Fruit fly (Drosophila melanogaster): ENCODE measurements around the gene CG8003.

CG8003 gene

DNA sequence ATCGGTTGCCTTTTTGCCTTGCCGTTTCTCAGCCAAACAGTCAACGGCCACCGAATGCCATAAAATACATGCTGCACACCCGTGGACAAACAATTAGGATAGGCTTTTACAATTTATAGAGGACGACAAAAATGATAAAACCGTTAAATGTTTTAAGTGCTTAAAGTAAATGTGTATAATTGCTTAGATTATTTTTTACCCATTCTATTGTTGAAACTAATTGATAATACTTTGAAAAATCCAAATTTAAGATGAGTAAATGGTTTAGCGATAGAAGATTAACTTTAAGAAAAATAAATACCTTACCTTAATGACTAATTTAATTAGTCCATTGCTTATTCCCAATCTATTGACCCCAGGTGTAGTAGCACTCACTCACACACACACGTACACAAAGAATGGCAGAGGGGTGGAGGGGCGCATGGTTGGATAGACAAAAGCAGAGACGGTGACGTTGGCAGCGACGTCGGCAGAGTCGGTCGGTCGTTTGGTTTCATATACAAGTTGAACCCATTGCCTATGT, 17.3 kb downstream of the CG8003 start (continued):
- peak in 1 of 2 experiments; percentile 79 for TF ChIP-seq tll (GFP tag; optimal IDR thresholded peaks at IDR 0.05)
- no peak for TF ChIP-seq Kr (GFP tag; optimal IDR thresholded peaks at IDR 0.05)
- peak; percentile 79 for TF ChIP-seq Jarid2 (GFP tag; optimal IDR thresholded peaks at IDR 0.05)
- peak; percentile 93 for TF ChIP-seq ap (GFP tag; IDR thresholded peaks at IDR 0.05)
- peak; percentile 72 for TF ChIP-seq slou (GFP tag; optimal IDR thresholded peaks at IDR 0.05)
- peak; percentile 95 for TF ChIP-seq CG18476 (GFP tag; optimal IDR thresholded peaks at IDR 0.05)
- TF ChIP-seq zf30C (GFP tag; optimal IDR thresholded peaks at IDR 0.05): no peak
- peak; percentile 90 for TF ChIP-seq croc (GFP tag; conservative IDR thresholded peaks at IDR 0.05)
- TF ChIP-seq Ssrp (tag; optimal IDR thresholded peaks at IDR 0.05): peak; percentile 91
- TF ChIP-seq sim (GFP tag; IDR thresholded peaks at IDR 0.05): peak; percentile 81
- TF ChIP-seq trem (tag; optimal IDR thresholded peaks at IDR 0.05): peak; percentile 84
- peak; percentile 79; the same call in 2 of the 3 replicates for TF ChIP-seq CG6175 (GFP tag; IDR thresholded peaks at IDR 0.05)
- no peak for TF ChIP-seq Sin3A (optimal IDR thresholded peaks at IDR 0.05)
- TF ChIP-seq lbe (GFP tag; optimal IDR thresholded peaks at IDR 0.05): no peak
- peak; percentile 42 for TF ChIP-seq yki (optimal IDR thresholded peaks at IDR 0.05)
- TF ChIP-seq CG7357 (GFP tag; IDR thresholded peaks at IDR 0.05): peak; percentile 92
- TF ChIP-seq CG10959 (GFP tag; IDR thresholded peaks at IDR 0.05): peak; percentile 69; the same call in 1 of the 2 replicates
- peak; percentile 71 for TF ChIP-seq ac (GFP tag; optimal IDR thresholded peaks at IDR 0.05)
- no peak for TF ChIP-seq CG7271 (tag; optimal IDR thresholded peaks at IDR 0.05)
- TF ChIP-seq Dip2 (GFP tag; IDR thresholded peaks at IDR 0.05): no peak; the same call in 1 of the 2 replicates
- TF ChIP-seq Atf-2 (GFP tag; optimal IDR thresholded peaks at IDR 0.05): peak; percentile 79
- peak; percentile 67 for TF ChIP-seq CG33213 (GFP tag; optimal IDR thresholded peaks at IDR 0.05)
- TF ChIP-seq pfk (GFP tag; optimal IDR thresholded peaks at IDR 0.05): peak; percentile 20
- TF ChIP-seq amos (GFP tag; IDR thresholded peaks at IDR 0.05; ENCODE audit: partially characterized antibody): no peak
- peak; percentile 93 for TF ChIP-seq CG13894 (tag; optimal IDR thresholded peaks at IDR 0.05)
- peak; percentile 96 for TF ChIP-seq HHEX (GFP tag; optimal IDR thresholded peaks at IDR 0.05)
- TF ChIP-seq cwo (GFP tag; optimal IDR thresholded peaks at IDR 0.05): peak; percentile 94
- TF ChIP-seq CG8388 (GFP tag; optimal IDR thresholded peaks at IDR 0.05): peak; percentile 97
- TF ChIP-seq CG10147 (GFP tag; optimal IDR thresholded peaks at IDR 0.05): peak; percentile 87
- peak; percentile 92 for TF ChIP-seq ase (GFP tag; IDR thresholded peaks at IDR 0.05)
- TF ChIP-seq CG13123 (GFP tag; optimal IDR thresholded peaks at IDR 0.05): peak; percentile 71
- TF ChIP-seq knrl (GFP tag; IDR thresholded peaks at IDR 0.05; ENCODE audit: partially characterized antibody): no peak
- TF ChIP-seq cg (GFP tag; optimal IDR thresholded peaks at IDR 0.05): peak; percentile 90
- peak; percentile 87 for TF ChIP-seq CG5953 (GFP tag; IDR thresholded peaks at IDR 0.05)
- peak; percentile 94 for TF ChIP-seq Vsx1 (GFP tag; optimal IDR thresholded peaks at IDR 0.05)
- peak; percentile 92 for TF ChIP-seq Xbp1 (GFP tag; optimal IDR thresholded peaks at IDR 0.05)
- TF ChIP-seq dmrt99B (tag; optimal IDR thresholded peaks at IDR 0.05): peak; percentile 99
- TF ChIP-seq Bgb (GFP tag; IDR thresholded peaks at IDR 0.05; ENCODE audit: partially characterized antibody): no peak
- TF ChIP-seq salm (tag; optimal IDR thresholded peaks at IDR 0.05): peak; percentile 96
- TF ChIP-seq Fer2 (tag; optimal IDR thresholded peaks at IDR 0.05): peak; percentile 88
- TF ChIP-seq Hr51 (GFP tag; optimal IDR thresholded peaks at IDR 0.05): peak; percentile 85 to 97
- peak; percentile 91 for TF ChIP-seq Dbx (GFP tag; IDR thresholded peaks at IDR 0.05)
- TF ChIP-seq nom (GFP tag; optimal IDR thresholded peaks at IDR 0.05): peak; percentile 78
- no peak for TF ChIP-seq Gsc (GFP tag; IDR thresholded peaks at IDR 0.05)
- peak; percentile 98 for TF ChIP-seq CG7839 (tag; optimal IDR thresholded peaks at IDR 0.05)
- peak; percentile 84 for TF ChIP-seq her (GFP tag; optimal IDR thresholded peaks at IDR 0.05)
- TF ChIP-seq CG13424 (tag; optimal IDR thresholded peaks at IDR 0.05): peak; percentile 96
- TF ChIP-seq dm (GFP tag; optimal IDR thresholded peaks at IDR 0.05): peak; percentile 79
- peak; percentile 96 for TF ChIP-seq tgo (GFP tag; IDR thresholded peaks at IDR 0.05)
- peak; percentile 91 for TF ChIP-seq CG1529 (GFP tag; optimal IDR thresholded peaks at IDR 0.05)

Data from whole organism, embryonic.